Worm (Caenorhabditis elegans) whole organism, young adult: ENCODE measurements around the gene C16A3.2.
A peak's percentile ranks its signal among the peaks of the same experiment; 100 is the strongest.

Experiments
- F33H1.4 ChIP-seq: fragments of 200-800 bp; sonication (Bioruptor generic); IDR thresholded peaks from 2 replicates; pipeline ENCODE4 v1.3.6; 2022; ENCODE audit warnings: missing genetic modification reagents, missing genetic modification characterization, missing compliant biosample characterization
- F49E8.2 ChIP-seq: sonication (generic microtip); optimal IDR thresholded peaks from 3 replicates; lab custom pipeline; 2017; ENCODE audit warnings: missing genetic modification characterization, mild to moderate bottlenecking, missing compliant biosample characterization, antibody characterized with exemption, moderate library complexity; ENCODE audit not compliant: insufficient read depth
- Y95B8A.8 ChIP-seq: fragments of 200-800 bp; sonication (Bioruptor generic); IDR thresholded peaks from 2 replicates; pipeline ENCODE4 v1.3.6; 2022; ENCODE audit warnings: missing genetic modification reagents, missing genetic modification characterization, missing compliant biosample characterization
- ama-1 ChIP-seq, 3 experiments: fragments of 150-350 bp in 1 of 3; sonication (generic microtip) in 2 of 3; optimal IDR thresholded peaks; 2 replicates each; lab custom pipeline; 2014 to 2018; ENCODE audit warnings: missing biosample characterization in 2 of 3, missing genetic modification characterization in 2 of 3, missing genetic modification reagents in 2 of 3
- attf-6 ChIP-seq: fragments of 200-800 bp; sonication (Bioruptor generic); IDR thresholded peaks from 2 replicates; pipeline ENCODE4 v1.3.6; 2022; ENCODE audit warnings: missing genetic modification reagents, missing genetic modification characterization, missing compliant biosample characterization
- ccch-3 ChIP-seq: fragments of 200-800 bp; sonication (Bioruptor generic); optimal IDR thresholded peaks from 2 replicates; lab custom pipeline; 2018; ENCODE audit warnings: mild to moderate bottlenecking, missing genetic modification characterization, missing compliant biosample characterization
- dpl-1 ChIP-seq: fragments of 150-350 bp; optimal IDR thresholded peaks from 2 replicates; lab custom pipeline; 2014; ENCODE audit warnings: missing biosample characterization, missing genetic modification reagents, missing genetic modification characterization
- mcd-1 ChIP-seq: fragments of 200-800 bp; sonication (Bioruptor generic); IDR thresholded peaks from 2 replicates; pipeline ENCODE4 v1.3.6; 2022; ENCODE audit warnings: missing genetic modification reagents, missing genetic modification characterization, missing compliant biosample characterization
- mxl-1 ChIP-seq: sonication (generic microtip); optimal IDR thresholded peaks from 2 replicates; lab custom pipeline; 2016; ENCODE audit warnings: missing genetic modification characterization, missing compliant biosample characterization
- nhr-27 ChIP-seq: fragments of 200-800 bp; sonication (Bioruptor generic); optimal IDR thresholded peaks from 2 replicates; lab custom pipeline; 2018; ENCODE audit warnings: mild to moderate bottlenecking, missing genetic modification characterization, moderate library complexity, missing compliant biosample characterization
- unc-130 ChIP-seq: sonication (generic microtip); optimal IDR thresholded peaks from 2 replicates; lab custom pipeline; 2016; ENCODE audit warnings: missing genetic modification reagents, missing genetic modification characterization, missing compliant biosample characterization

ce11 chrIII:6431766-6432228 is 42.2 kb downstream of the C16A3.2 start, which contains the start of the genes mrps-17 and txdc-9:
- TF ChIP-seq Y95B8A.8 (GFP tag; lab: Robert Waterston, UW) (no peak), dpl-1 (GFP tag; lab: Kevin White, UChicago) (peak; percentile 36), ccch-3 (GFP tag; lab: Kevin White, UChicago) (no peak), F49E8.2 (no peak), ama-1 (optimal IDR thresholded peaks at IDR 0.05; lab: Kevin White, UChicago) (no peak), ama-1 (GFP tag; optimal IDR thresholded peaks at IDR 0.05; lab: Kevin White, UChicago) (peak in 1 of 2 experiments; percentile 13), attf-6 (GFP tag; lab: Robert Waterston, UW) (no peak), nhr-27 (tag; lab: Kevin White, UChicago) (no peak), mxl-1 (tag; lab: Kevin White, UChicago) (no peak), mcd-1 (GFP tag; lab: Robert Waterston, UW) (peak; percentile 82), unc-130 (no peak), F33H1.4 (GFP tag; lab: Robert Waterston, UW) (peak; percentile 41; the same call in 1 of the 2 replicates)
